Worm (Caenorhabditis elegans) whole organism, L1 larva: ENCODE data around the gene C28G1.2.

Experiments used
- C04F5.9 ChIP-seq: sonication (generic microtip); optimal IDR thresholded peaks from 2 replicates; lab custom pipeline; 2016; ENCODE audit warnings: missing genetic modification characterization, missing compliant biosample characterization
- C16A3.4 ChIP-seq: fragments of 150-350 bp; optimal IDR thresholded peaks from 2 replicates; lab custom pipeline; 2014; ENCODE audit warnings: missing biosample characterization, missing genetic modification characterization
- C34B4.2 ChIP-seq: sonication (generic microtip); optimal IDR thresholded peaks from 2 replicates; lab custom pipeline; 2017; ENCODE audit warnings: mild to moderate bottlenecking, missing genetic modification characterization, missing compliant biosample characterization
- aha-1 ChIP-seq: fragments of 150-350 bp; optimal IDR thresholded peaks from 2 replicates; lab custom pipeline; 2014; ENCODE audit warnings: missing biosample characterization, missing genetic modification characterization
- aly-2 ChIP-seq: fragments of 150-350 bp; optimal IDR thresholded peaks from 2 replicates; lab custom pipeline; 2014; ENCODE audit warnings: missing biosample characterization, missing genetic modification characterization
- ama-1 ChIP-seq: fragments of 150-350 bp; optimal IDR thresholded peaks from 2 replicates; lab custom pipeline; 2014
- blmp-1 ChIP-seq: fragments of 150-350 bp; optimal IDR thresholded peaks from 2 replicates; lab custom pipeline; 2014; ENCODE audit warnings: missing biosample characterization, missing genetic modification characterization
- ceh-63 ChIP-seq: fragments of 200-800 bp; sonication (Bioruptor generic); optimal IDR thresholded peaks from 2 replicates; lab custom pipeline; 2018; ENCODE audit warnings: mild to moderate bottlenecking, missing genetic modification characterization, missing compliant biosample characterization
- ceh-8 ChIP-seq: fragments of 200-800 bp; sonication (Bioruptor generic); optimal IDR thresholded peaks from 2 replicates; lab custom pipeline; 2018; ENCODE audit warnings: mild to moderate bottlenecking, missing genetic modification characterization, moderate library complexity, missing compliant biosample characterization
- ceh-82 ChIP-seq, 3 experiments: fragments of 150-350 bp in 1 of 3; sonication (generic microtip) in 2 of 3; optimal IDR thresholded peaks; 2 replicates each; lab custom pipeline; 2014 to 2017; ENCODE audit warnings: missing biosample characterization in 3 of 3, missing genetic modification characterization in 3 of 3
- ceh-90 ChIP-seq: sonication (generic microtip); optimal IDR thresholded peaks from 2 replicates; lab custom pipeline; 2016; ENCODE audit warnings: missing genetic modification characterization, missing compliant biosample characterization
- ces-1 ChIP-seq: fragments of 150-350 bp; optimal IDR thresholded peaks from 2 replicates; lab custom pipeline; 2014; ENCODE audit warnings: missing biosample characterization, missing genetic modification reagents, missing genetic modification characterization
- dpl-1 ChIP-seq, 3 experiments: fragments of 150-350 bp in 2 of 3; sonication (generic microtip) in 1 of 3; optimal IDR thresholded peaks; 2 replicates each; lab custom pipeline; 2014 to 2017; ENCODE audit warnings: missing biosample characterization in 3 of 3, missing genetic modification characterization in 3 of 3, missing genetic modification reagents in 3 of 3
- dsc-1 ChIP-seq: sonication (generic microtip); optimal IDR thresholded peaks from 2 replicates; lab custom pipeline; 2016; ENCODE audit warnings: mild to moderate bottlenecking, missing genetic modification characterization, missing compliant biosample characterization
- efl-1 ChIP-seq, 4 experiments: fragments of 150-350 bp; optimal IDR thresholded peaks in 3 of 4; peaks in 1 of 4; 1 replicate in 1 of 4; 2 replicates in 3 of 4; lab custom pipeline; 2014; ENCODE audit warnings: missing biosample characterization in 2 of 4, missing genetic modification characterization in 2 of 4, missing genetic modification reagents in 2 of 4
- efl-3 ChIP-seq: fragments of 200-800 bp; sonication (Bioruptor generic); optimal IDR thresholded peaks from 2 replicates; lab custom pipeline; 2018; ENCODE audit warnings: mild to moderate bottlenecking, missing genetic modification characterization, missing compliant biosample characterization
- egl-13 ChIP-seq: sonication (generic microtip); optimal IDR thresholded peaks from 2 replicates; lab custom pipeline; 2016; ENCODE audit warnings: missing genotype, missing genetic modification reagents, missing genetic modification characterization, missing compliant biosample characterization
- egl-27 ChIP-seq, 2 experiments: fragments of 150-350 bp in 1 of 2; sonication (generic microtip); optimal IDR thresholded peaks; 3 replicates each; lab custom pipeline; 2017 to 2018; ENCODE audit warnings: missing biosample characterization in 2 of 2, missing genetic modification characterization in 2 of 2, missing genetic modification reagents in 2 of 2
- ets-5 ChIP-seq: fragments of 200-800 bp; sonication (Bioruptor generic); IDR thresholded peaks from 2 replicates; pipeline ENCODE4 v1.3.6; 2022; ENCODE audit warnings: missing genetic modification characterization, missing compliant biosample characterization
- fkh-10 ChIP-seq: sonication (generic microtip); optimal IDR thresholded peaks from 2 replicates; lab custom pipeline; 2017; ENCODE audit warnings: missing biosample characterization, missing genetic modification reagents, missing genetic modification characterization
- fkh-8 ChIP-seq: sonication (generic microtip); optimal IDR thresholded peaks from 2 replicates; lab custom pipeline; 2016; ENCODE audit warnings: mild to moderate bottlenecking, missing genetic modification characterization, missing compliant biosample characterization
- fos-1 ChIP-seq: fragments of 150-350 bp; optimal IDR thresholded peaks from 2 replicates; lab custom pipeline; 2014; ENCODE audit warnings: missing biosample characterization, missing genetic modification characterization
- hlh-4 ChIP-seq: sonication (generic microtip); optimal IDR thresholded peaks from 2 replicates; lab custom pipeline; 2016; ENCODE audit warnings: mild to moderate bottlenecking, missing genetic modification characterization, missing compliant biosample characterization
- hpl-2 ChIP-seq: fragments of 150-350 bp; optimal IDR thresholded peaks from 2 replicates; lab custom pipeline; 2014; ENCODE audit warnings: missing biosample characterization, missing genetic modification reagents, missing genetic modification characterization
- jun-1 ChIP-seq: fragments of 150-350 bp; optimal IDR thresholded peaks from 2 replicates; lab custom pipeline; 2014; ENCODE audit warnings: missing biosample characterization, missing genetic modification reagents, missing genetic modification characterization
- lin-14 ChIP-seq: fragments of 200-800 bp; sonication (Bioruptor generic); optimal IDR thresholded peaks from 2 replicates; lab custom pipeline; 2018; ENCODE audit warnings: mild to moderate bottlenecking, missing genetic modification characterization, moderate library complexity, missing compliant biosample characterization
- lin-15B ChIP-seq: fragments of 150-350 bp; sonication (generic microtip); optimal IDR thresholded peaks from 3 replicates; lab custom pipeline; 2014; ENCODE audit warnings: missing biosample characterization, missing genetic modification characterization
- lsy-2 ChIP-seq, 2 experiments: fragments of 150-350 bp; optimal IDR thresholded peaks; 2 replicates each; lab custom pipeline; 2014; ENCODE audit warnings: missing biosample characterization in 2 of 2, missing genetic modification characterization in 2 of 2
- mab-9 ChIP-seq: fragments of 200-800 bp; sonication (Bioruptor generic); IDR thresholded peaks from 2 replicates; pipeline ENCODE4 v1.3.6; 2022; ENCODE audit warnings: missing genetic modification reagents, missing genetic modification characterization, missing compliant biosample characterization
- mdl-1 ChIP-seq, 2 experiments: fragments of 150-350 bp; optimal IDR thresholded peaks; 2 replicates each; lab custom pipeline; 2014 to 2017; ENCODE audit warnings: missing biosample characterization in 2 of 2, missing genetic modification characterization in 2 of 2, inconsistent platforms in 1 of 2
- nhr-11 ChIP-seq: fragments of 150-350 bp; optimal IDR thresholded peaks from 2 replicates; lab custom pipeline; 2014; ENCODE audit warnings: missing biosample characterization, missing genetic modification characterization
- nhr-12 ChIP-seq: sonication (generic microtip); optimal IDR thresholded peaks from 2 replicates; lab custom pipeline; 2017; ENCODE audit warnings: missing biosample characterization, missing genetic modification characterization
- nhr-20 ChIP-seq: sonication (generic microtip); optimal IDR thresholded peaks from 2 replicates; lab custom pipeline; 2016; ENCODE audit warnings: mild to moderate bottlenecking, missing genetic modification characterization, missing compliant biosample characterization
- nhr-47 ChIP-seq: sonication (generic microtip); optimal IDR thresholded peaks from 2 replicates; lab custom pipeline; 2016; ENCODE audit warnings: mild to moderate bottlenecking, missing genetic modification characterization, moderate library complexity, missing compliant biosample characterization
- nhr-71 ChIP-seq: sonication (generic microtip); optimal IDR thresholded peaks from 2 replicates; lab custom pipeline; 2016; ENCODE audit warnings: mild to moderate bottlenecking, missing genetic modification characterization, moderate library complexity, missing compliant biosample characterization
- pax-3 ChIP-seq: fragments of 200-800 bp; sonication (Bioruptor generic); optimal IDR thresholded peaks from 2 replicates; lab custom pipeline; 2018; ENCODE audit warnings: mild to moderate bottlenecking, missing genetic modification characterization, moderate library complexity, missing compliant biosample characterization
- rnt-1 ChIP-seq: sonication (generic microtip); optimal IDR thresholded peaks from 2 replicates; lab custom pipeline; 2016; ENCODE audit warnings: mild to moderate bottlenecking, missing genetic modification characterization, moderate library complexity, missing compliant biosample characterization
- skn-1 ChIP-seq: fragments of 150-350 bp; optimal IDR thresholded peaks from 2 replicates; lab custom pipeline; 2014; ENCODE audit warnings: missing biosample characterization, missing genetic modification characterization
- sox-4 ChIP-seq: sonication (generic microtip); optimal IDR thresholded peaks from 2 replicates; lab custom pipeline; 2016; ENCODE audit warnings: missing genetic modification characterization, missing compliant biosample characterization
- swsn-7 ChIP-seq: sonication (generic microtip); optimal IDR thresholded peaks from 2 replicates; lab custom pipeline; 2016; ENCODE audit warnings: missing genetic modification characterization, missing compliant biosample characterization
- tbx-2 ChIP-seq: sonication (generic microtip); optimal IDR thresholded peaks from 2 replicates; lab custom pipeline; 2016; ENCODE audit warnings: missing genetic modification characterization, missing compliant biosample characterization
- tlp-1 ChIP-seq: fragments of 150-350 bp; optimal IDR thresholded peaks from 2 replicates; lab custom pipeline; 2014; ENCODE audit warnings: missing biosample characterization, missing genetic modification characterization
- unc-30 ChIP-seq: sonication (generic microtip); optimal IDR thresholded peaks from 2 replicates; lab custom pipeline; 2017; ENCODE audit warnings: missing biosample characterization, missing genetic modification characterization
- unc-62 ChIP-seq: fragments of 150-350 bp; optimal IDR thresholded peaks from 2 replicates; lab custom pipeline; 2014; ENCODE audit warnings: missing biosample characterization, missing genetic modification reagents, missing genetic modification characterization
- vab-15 ChIP-seq: sonication (generic microtip); optimal IDR thresholded peaks from 2 replicates; lab custom pipeline; 2017; ENCODE audit warnings: missing genotype, mild to moderate bottlenecking, missing genetic modification characterization, missing compliant biosample characterization
- ztf-11 ChIP-seq, 2 experiments: sonication (generic microtip); optimal IDR thresholded peaks; 2 replicates each; lab custom pipeline; 2016 to 2017; ENCODE audit warnings: missing genetic modification characterization in 2 of 2, missing biosample characterization in 1 of 2, missing compliant biosample characterization in 1 of 2
- ztf-4 ChIP-seq: fragments of 150-350 bp; optimal IDR thresholded peaks from 2 replicates; lab custom pipeline; 2014; ENCODE audit warnings: missing biosample characterization, missing genetic modification characterization

Gene C28G1.2

DNA sequence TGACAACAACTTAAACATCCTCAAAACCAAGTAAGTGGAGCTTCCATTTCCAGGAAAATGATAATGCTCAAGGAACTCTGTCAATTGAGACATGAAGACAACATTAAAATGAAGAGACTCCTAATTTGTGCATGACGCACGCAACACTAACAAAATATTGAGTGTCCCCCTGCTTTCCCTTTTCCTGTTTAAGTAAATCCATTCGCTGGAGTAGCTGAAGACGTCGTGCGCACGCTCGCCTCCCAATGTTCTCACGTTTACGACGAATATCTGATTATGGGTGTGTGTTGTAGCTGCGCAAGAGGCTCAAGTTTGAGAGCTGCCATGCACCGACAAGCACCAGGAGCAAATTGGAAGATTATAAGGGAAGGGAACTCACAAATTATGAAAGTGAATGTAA, 34.8 kb upstream of the C28G1.2 start:
- TF ChIP-seq efl-1 (optimal IDR thresholded peaks at IDR 0.05; lab: Kevin White, UChicago) (no peak), efl-1 (GFP tag; optimal IDR thresholded peaks at IDR 0.05 in 1 of 2; lab: Kevin White, UChicago) (no peak), fkh-10 (GFP tag; lab: Kevin White, UChicago) (peak; percentile 67), aha-1 (no peak), dsc-1 (tag; lab: Kevin White, UChicago) (peak; percentile 75), blmp-1 (tag; lab: Kevin White, UChicago) (no peak), nhr-20 (tag; lab: Kevin White, UChicago) (no peak), ceh-8 (GFP tag; lab: Kevin White, UChicago) (peak; percentile 15), egl-13 (tag; lab: Kevin White, UChicago) (peak; percentile 85), vab-15 (tag; lab: Kevin White, UChicago) (no peak), sox-4 (no peak), nhr-47 (tag; lab: Kevin White, UChicago) (peak; percentile 56), fos-1 (no peak), ceh-63 (no peak), fkh-8 (tag; lab: Kevin White, UChicago) (peak; percentile 18), aly-2 (tag; lab: Kevin White, UChicago) (no peak), skn-1 (tag; lab: Kevin White, UChicago) (no peak), ztf-4 (tag; lab: Kevin White, UChicago) (peak; percentile 21), ztf-11 (tag; optimal IDR thresholded peaks at IDR 0.05; lab: Kevin White, UChicago) (no peak), unc-30 (tag; lab: Kevin White, UChicago) (no peak), swsn-7 (tag; lab: Kevin White, UChicago) (peak; percentile 33), nhr-71 (peak; percentile 55), dpl-1 (GFP tag; optimal IDR thresholded peaks at IDR 0.05; lab: Kevin White, UChicago) (no peak), ama-1 (no peak), pax-3 (tag; lab: Kevin White, UChicago) (peak; percentile 28), nhr-12 (tag; lab: Kevin White, UChicago) (no peak), egl-27 (tag; optimal IDR thresholded peaks at IDR 0.05; lab: Kevin White, UChicago) (no peak), ces-1 (GFP tag; lab: Kevin White, UChicago) (peak; percentile 72), lin-14 (GFP tag; lab: Kevin White, UChicago) (peak; percentile 76)

ce11 chrX:8805475-8805874, 30.3 kb upstream of the C28G1.2 start:
- peak; percentile 59 for TF ChIP-seq ceh-8 (GFP tag; lab: Kevin White, UChicago)
- no peak for TF ChIP-seq C34B4.2 (tag; lab: Kevin White, UChicago)

DNA sequence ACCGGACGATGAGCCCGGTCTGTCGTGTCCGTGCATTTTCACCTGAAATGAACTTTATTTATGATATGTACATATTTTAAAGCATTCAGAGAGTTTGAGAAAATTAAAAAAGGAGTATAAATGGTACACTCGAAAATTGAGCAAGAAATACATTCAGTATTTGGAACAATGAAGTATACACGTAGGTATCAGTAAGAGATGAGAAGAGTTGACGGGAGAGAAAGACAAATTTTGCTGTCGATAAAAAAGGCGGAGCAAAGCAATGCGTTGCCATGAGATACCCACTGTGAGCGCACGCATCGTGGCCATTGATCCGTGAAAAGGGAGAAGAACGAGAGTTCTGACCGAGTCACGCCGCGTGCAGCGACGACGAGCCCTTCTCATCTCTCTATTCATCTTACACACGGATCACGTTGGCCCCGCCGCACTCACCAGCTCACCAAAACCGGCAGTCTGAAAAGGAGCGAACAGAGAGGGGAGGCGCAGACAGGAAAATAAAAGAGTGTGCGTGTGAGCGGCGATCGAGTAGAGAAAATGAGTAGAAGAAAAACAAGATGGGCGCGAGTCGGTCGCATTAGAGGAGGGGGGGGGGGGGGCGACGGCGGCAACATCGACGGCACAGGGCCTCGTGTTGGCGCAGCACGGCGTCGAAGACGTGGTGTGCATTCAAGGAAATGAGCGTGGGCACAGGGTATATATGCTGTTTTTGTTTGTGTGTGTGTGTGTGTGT, 29.6 kb upstream of the C28G1.2 start, which contains the start of gene R04E5.8:
Gene R04E5.8, minus strand, starts transcription at position 51 of the 730 bp plus-strand sequence.
- TF ChIP-seq ets-5 (GFP tag; lab: Robert Waterston, UW) (no peak), rnt-1 (tag; lab: Kevin White, UChicago) (no peak), ceh-90 (tag; lab: Kevin White, UChicago) (no peak), hlh-4 (tag; lab: Kevin White, UChicago) (no peak), nhr-12 (tag; lab: Kevin White, UChicago) (no peak), C04F5.9 (tag; lab: Kevin White, UChicago) (no peak), lin-15B (tag; lab: Kevin White, UChicago) (no peak), aly-2 (tag; lab: Kevin White, UChicago) (no peak), unc-62 (GFP tag; lab: Kevin White, UChicago) (no peak), aha-1 (no peak), nhr-47 (tag; lab: Kevin White, UChicago) (peak; percentile 72), ama-1 (no peak), nhr-11 (tag; lab: Kevin White, UChicago) (no peak), tbx-2 (peak; percentile 16), lsy-2 (tag; optimal IDR thresholded peaks at IDR 0.05; lab: Kevin White, UChicago) (peak; percentile 4 to 25), C16A3.4 (no peak), mab-9 (GFP tag; lab: Robert Waterston, UW) (no peak), mdl-1 (tag; optimal IDR thresholded peaks at IDR 0.05; lab: Kevin White, UChicago) (peak in 1 of 2 experiments; percentile 25), efl-3 (GFP tag; lab: Kevin White, UChicago) (no peak), jun-1 (tag; lab: Kevin White, UChicago) (peak; percentile 31), tlp-1 (tag; lab: Kevin White, UChicago) (no peak), ces-1 (GFP tag; lab: Kevin White, UChicago) (no peak), dpl-1 (GFP tag; optimal IDR thresholded peaks at IDR 0.05; lab: Kevin White, UChicago) (no peak), ceh-82 (tag; optimal IDR thresholded peaks at IDR 0.05; lab: Kevin White, UChicago) (peak in 1 of 3 experiments; percentile 63), blmp-1 (tag; lab: Kevin White, UChicago) (no peak), hpl-2 (GFP tag; lab: Kevin White, UChicago) (no peak), nhr-20 (tag; lab: Kevin White, UChicago) (peak; percentile 21), egl-13 (tag; lab: Kevin White, UChicago) (peak; percentile 57)
